Worm (Caenorhabditis elegans) whole organism, mixed stage, embryonic: Measurements from ENCODE around the gene srt-33.

ENCODE experiments used
- blmp-1 ChIP-seq: fragments of 150-350 bp; optimal IDR thresholded peaks from 2 replicates; lab custom pipeline; 2014; ENCODE audit warnings: missing biosample characterization, missing genetic modification characterization
- ces-1 ChIP-seq: fragments of 150-350 bp; optimal IDR thresholded peaks from 2 replicates; lab custom pipeline; 2014; ENCODE audit warnings: missing biosample characterization, missing genetic modification reagents, missing genetic modification characterization
- drap-1 ChIP-seq: fragments of 200-800 bp; sonication (Bioruptor generic); optimal IDR thresholded peaks from 3 replicates; lab custom pipeline; 2018; ENCODE audit warnings: mild to moderate bottlenecking, missing genetic modification characterization, missing compliant biosample characterization
- flh-1 ChIP-seq: fragments of 200-800 bp; sonication (Bioruptor generic); optimal IDR thresholded peaks from 2 replicates; lab custom pipeline; 2018; ENCODE audit warnings: mild to moderate bottlenecking, missing genetic modification characterization, moderate library complexity, missing compliant biosample characterization
- ham-2 ChIP-seq: fragments of 200-800 bp; sonication (Bioruptor generic); optimal IDR thresholded peaks from 2 replicates; lab custom pipeline; 2018; ENCODE audit warnings: mild to moderate bottlenecking, missing genetic modification characterization, missing compliant biosample characterization
- lsy-2 ChIP-seq: fragments of 150-350 bp; optimal IDR thresholded peaks from 2 replicates; lab custom pipeline; 2014; ENCODE audit warnings: missing biosample characterization, missing genetic modification characterization
- pha-4 ChIP-seq: fragments of 150-350 bp; optimal IDR thresholded peaks from 2 replicates; lab custom pipeline; 2018; ENCODE audit warnings: missing biosample characterization, missing genetic modification reagents, missing genetic modification characterization
- tbx-8 ChIP-seq: fragments of 200-800 bp; sonication (Bioruptor generic); optimal IDR thresholded peaks from 2 replicates; lab custom pipeline; 2018; ENCODE audit warnings: mild to moderate bottlenecking, missing genetic modification characterization, moderate library complexity, missing compliant biosample characterization
- unc-62 ChIP-seq: fragments of 150-350 bp; optimal IDR thresholded peaks from 2 replicates; lab custom pipeline; 2014; ENCODE audit warnings: missing biosample characterization, missing genetic modification reagents, missing genetic modification characterization

DNA sequence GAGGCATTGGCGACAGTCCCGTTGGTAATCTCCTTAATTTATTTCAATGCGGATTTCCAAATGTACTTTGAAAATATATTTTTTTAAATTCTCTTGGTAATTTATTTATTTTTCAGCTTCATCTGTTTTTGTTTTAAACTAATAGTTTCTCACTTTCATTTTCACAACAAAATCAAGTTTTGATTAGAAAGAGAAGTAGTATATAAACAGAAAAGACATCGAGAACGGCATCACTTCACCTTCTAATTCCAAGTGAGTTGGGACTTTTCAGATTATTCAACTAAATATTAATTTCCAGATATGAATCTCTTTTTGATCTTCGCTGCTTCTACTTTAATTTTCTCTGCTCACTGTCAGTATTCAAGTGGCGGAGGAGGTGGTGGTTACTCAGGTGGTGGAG, 40.6 kb upstream of the srt-33 start, which contains the start of gene F47B8.14:
- TF ChIP-seq pha-4 (tag; lab: Kevin White, UChicago) (no peak), ham-2 (GFP tag; lab: Kevin White, UChicago) (no peak), tbx-8 (GFP tag; lab: Kevin White, UChicago) (no peak), drap-1 (no peak), ces-1 (GFP tag; lab: Kevin White, UChicago) (no peak), lsy-2 (no peak), blmp-1 (tag; lab: Kevin White, UChicago) (no peak), unc-62 (GFP tag; lab: Kevin White, UChicago) (no peak), flh-1 (GFP tag; lab: Kevin White, UChicago) (no peak)
